Fruit fly (Drosophila melanogaster): Measurements from ENCODE around the gene CG2186.

CG2186 gene

dm6 chrX:10815511-10816080, 41.9 kb upstream of the CG2186 start:
- no peak for TF ChIP-seq CrebB (tag; optimal IDR thresholded peaks at IDR 0.05)
- TF ChIP-seq jigr1 (GFP tag; IDR thresholded peaks at IDR 0.05): no peak
- 0 out of 2 replicates have a peak, but pooled peaks have one; percentile 14 for TF ChIP-seq hbn (GFP tag; IDR thresholded peaks at IDR 0.05; ENCODE audit: partially characterized antibody)
- TF ChIP-seq CG10543 (GFP tag; optimal IDR thresholded peaks at IDR 0.05): peak; percentile 49
- no peak for TF ChIP-seq CG2129 (GFP tag; IDR thresholded peaks at IDR 0.05; ENCODE audit: partially characterized antibody)
- 0 out of 2 replicates have a peak, but pooled peaks have one; percentile 15 for TF ChIP-seq inv (GFP tag; IDR thresholded peaks at IDR 0.05; ENCODE audit: partially characterized antibody)
- no peak for TF ChIP-seq CG4707 (GFP tag; optimal IDR thresholded peaks at IDR 0.05)
- TF ChIP-seq Fer2 (tag; optimal IDR thresholded peaks at IDR 0.05): no peak
- TF ChIP-seq Nf-YC (tag; optimal IDR thresholded peaks at IDR 0.05): peak; percentile 34
- no peak for TF ChIP-seq CG4854 (GFP tag; optimal IDR thresholded peaks at IDR 0.05)
- TF ChIP-seq CG10147 (GFP tag; optimal IDR thresholded peaks at IDR 0.05): no peak
- no peak for TF ChIP-seq klu (GFP tag; IDR thresholded peaks at IDR 0.05)
- no peak for TF ChIP-seq slp2 (GFP tag; optimal IDR thresholded peaks at IDR 0.05)
- no peak for TF ChIP-seq Blimp-1 (GFP tag; optimal IDR thresholded peaks at IDR 0.05)
- TF ChIP-seq Ada2b (GFP tag; IDR thresholded peaks at IDR 0.05): no peak
- peak in 1 of 3 experiments; percentile 46 for TF ChIP-seq lola (GFP tag; optimal IDR thresholded peaks at IDR 0.05)
- peak; percentile 82 for TF ChIP-seq zf30C (GFP tag; optimal IDR thresholded peaks at IDR 0.05)
- TF ChIP-seq CG16813 (GFP tag; IDR thresholded peaks at IDR 0.05; ENCODE audit: partially characterized antibody): no peak
- TF ChIP-seq ash1 (GFP tag; optimal IDR thresholded peaks at IDR 0.05): peak; percentile 20
- 0 out of 2 replicates have a peak, but pooled peaks have one; percentile 16 for TF ChIP-seq CG17328 (GFP tag; IDR thresholded peaks at IDR 0.05)
- peak; percentile 75; the same call in 1 of the 2 replicates for TF ChIP-seq Bgb (GFP tag; IDR thresholded peaks at IDR 0.05; ENCODE audit: partially characterized antibody)
- no peak for TF ChIP-seq CG7786 (GFP tag; optimal IDR thresholded peaks at IDR 0.05)
- peak; percentile 69; the same call in 1 of the 2 replicates for TF ChIP-seq rib (GFP tag; IDR thresholded peaks at IDR 0.05)
- TF ChIP-seq unc-4 (GFP tag; IDR thresholded peaks at IDR 0.05; ENCODE audit: partially characterized antibody): no peak
- TF ChIP-seq CG7963 (GFP tag; IDR thresholded peaks at IDR 0.05; ENCODE audit: partially characterized antibody): no peak
- TF ChIP-seq br (optimal IDR thresholded peaks at IDR 0.05): no peak
- no peak for TF ChIP-seq CG12219 (GFP tag; optimal IDR thresholded peaks at IDR 0.05)
- TF ChIP-seq CG32772 (GFP tag; IDR thresholded peaks at IDR 0.05): 0 out of 2 replicates have a peak, but pooled peaks have one; percentile 22
- no peak for TF ChIP-seq Fer3 (tag; optimal IDR thresholded peaks at IDR 0.05)
- TF ChIP-seq chinmo (GFP tag; IDR thresholded peaks at IDR 0.05; ENCODE audit: partially characterized antibody): peak; percentile 95
- peak; percentile 47 for TF ChIP-seq exex (tag; optimal IDR thresholded peaks at IDR 0.05)
- TF ChIP-seq HmgZ (tag; optimal IDR thresholded peaks at IDR 0.05): peak; percentile 63
- no peak for TF ChIP-seq org-1 (GFP tag; optimal IDR thresholded peaks at IDR 0.05)
- 0 out of 3 replicates have a peak, but pooled peaks have one; percentile 6 for TF ChIP-seq gce (GFP tag; IDR thresholded peaks at IDR 0.05)
- no peak for TF ChIP-seq CG12104 (GFP tag; optimal IDR thresholded peaks at IDR 0.05)
- TF ChIP-seq CG13287 (GFP tag; IDR thresholded peaks at IDR 0.05; ENCODE audit: partially characterized antibody): peak; percentile 40
- TF ChIP-seq CG3163 (GFP tag; optimal IDR thresholded peaks at IDR 0.05): peak; percentile 37
- peak; percentile 20; the same call in 1 of the 2 replicates for TF ChIP-seq Rfx (GFP tag; IDR thresholded peaks at IDR 0.05)
- TF ChIP-seq Dek (tag; optimal IDR thresholded peaks at IDR 0.05): no peak
- TF ChIP-seq CG6654 (GFP tag; optimal IDR thresholded peaks at IDR 0.05): no peak
- no peak for TF ChIP-seq hkb (optimal IDR thresholded peaks at IDR 0.05)
- 0 out of 2 replicates have a peak, but pooled peaks have one; percentile 22 for TF ChIP-seq hkb (GFP tag; IDR thresholded peaks at IDR 0.05)
- TF ChIP-seq stwl (tag; optimal IDR thresholded peaks at IDR 0.05): no peak
- TF ChIP-seq gcm (GFP tag; optimal IDR thresholded peaks at IDR 0.05): no peak
- TF ChIP-seq psq (GFP tag; optimal IDR thresholded peaks at IDR 0.05): peak; percentile 19
- TF ChIP-seq BtbVII (GFP tag; optimal IDR thresholded peaks at IDR 0.05): no peak
- TF ChIP-seq chn (GFP tag; optimal IDR thresholded peaks at IDR 0.05): no peak
- no peak for TF ChIP-seq run (tag; optimal IDR thresholded peaks at IDR 0.05)
- TF ChIP-seq CG1832 (GFP tag; optimal IDR thresholded peaks at IDR 0.05): peak; percentile 46

Measured in whole organism, embryonic.